Fruit fly (Drosophila melanogaster) whole organism, embryonic: ENCODE measurements around the gene 7B2.

Experiments
- Antp ChIP-seq: fragments of 200-800 bp; sonication (Bioruptor generic); optimal IDR thresholded peaks from 3 replicates; lab custom pipeline; 2016; ENCODE audit warnings: missing biosample characterization, missing genetic modification characterization
- Asciz ChIP-seq: fragments of 200-800 bp; sonication (Bioruptor generic); optimal IDR thresholded peaks from 2 replicates; lab custom pipeline; 2017; ENCODE audit warnings: missing biosample characterization, mild to moderate bottlenecking, missing genetic modification characterization, missing genetic modification reagents
- CG11093 ChIP-seq: fragments of 200-800 bp; sonication (Bioruptor generic); IDR thresholded peaks from 3 replicates; pipeline ENCODE4 v1.3.6; 2022; ENCODE audit warnings: missing biosample characterization, missing genetic modification characterization
- CG11723 ChIP-seq: fragments of 200-800 bp; sonication (Bioruptor generic); optimal IDR thresholded peaks from 2 replicates; lab custom pipeline; 2017; ENCODE audit warnings: missing biosample characterization, mild to moderate bottlenecking, missing genetic modification characterization
- CG12236 ChIP-seq: fragments of 200-800 bp; sonication (Bioruptor generic); optimal IDR thresholded peaks from 2 replicates; lab custom pipeline; 2016; ENCODE audit warnings: missing biosample characterization, missing genetic modification characterization
- CG14710 ChIP-seq: fragments of 200-800 bp; sonication (Bioruptor generic); optimal IDR thresholded peaks from 3 replicates; lab custom pipeline; 2019; ENCODE audit warnings: missing biosample characterization, mild to moderate bottlenecking, missing genetic modification characterization, moderate library complexity
- CG1529 ChIP-seq: fragments of 200-800 bp; sonication (Bioruptor generic); optimal IDR thresholded peaks from 3 replicates; lab custom pipeline; 2018; ENCODE audit warnings: missing biosample characterization, missing genetic modification characterization
- CG1602 ChIP-seq: fragments of 200-800 bp; sonication (Bioruptor generic); optimal IDR thresholded peaks from 3 replicates; lab custom pipeline; 2016; ENCODE audit warnings: missing biosample characterization, missing genetic modification characterization
- CG17361 ChIP-seq: fragments of 200-800 bp; sonication (Bioruptor generic); IDR thresholded peaks from 3 replicates; pipeline ENCODE4 v1.3.6; 2022; ENCODE audit warnings: missing biosample characterization, missing genetic modification characterization
- CG17802 ChIP-seq: fragments of 200-800 bp; sonication (Bioruptor generic); optimal IDR thresholded peaks from 2 replicates; lab custom pipeline; 2018; ENCODE audit warnings: missing biosample characterization, mild to moderate bottlenecking, missing genetic modification characterization, moderate library complexity
- CG18599 ChIP-seq: fragments of 200-800 bp; sonication (Bioruptor generic); optimal IDR thresholded peaks from 3 replicates; lab custom pipeline; 2017; ENCODE audit warnings: missing biosample characterization, missing genetic modification characterization, mild to moderate bottlenecking, moderate library complexity, missing genetic modification reagents
- CG30431 ChIP-seq: fragments of 200-800 bp; sonication (Bioruptor generic); optimal IDR thresholded peaks from 2 replicates; lab custom pipeline; 2017; ENCODE audit warnings: missing biosample characterization, missing genetic modification characterization
- CG42726 ChIP-seq: fragments of 200-800 bp; sonication (Bioruptor generic); IDR thresholded peaks from 2 replicates; pipeline ENCODE4 v1.3.6; 2022; ENCODE audit warnings: missing biosample characterization, missing genetic modification characterization; ENCODE audit not compliant: partially characterized antibody
- CG4424 ChIP-seq: fragments of 200-800 bp; sonication (Bioruptor generic); optimal IDR thresholded peaks from 3 replicates; lab custom pipeline; 2016; ENCODE audit warnings: missing biosample characterization, missing genetic modification characterization
- CG5953 ChIP-seq: fragments of 200-800 bp; sonication (Bioruptor generic); IDR thresholded peaks from 2 replicates; pipeline ENCODE4 v1.3.6; 2022; ENCODE audit warnings: missing biosample characterization, missing genetic modification characterization
- CG6791 ChIP-seq: fragments of 200-800 bp; sonication (Bioruptor generic); IDR thresholded peaks from 3 replicates; pipeline ENCODE4 v1.3.6; 2022; ENCODE audit warnings: missing biosample characterization, missing genetic modification characterization; ENCODE audit not compliant: partially characterized antibody
- CG8359 ChIP-seq: fragments of 200-800 bp; sonication (Bioruptor generic); optimal IDR thresholded peaks from 2 replicates; lab custom pipeline; 2017; ENCODE audit warnings: missing biosample characterization, mild to moderate bottlenecking, missing genetic modification characterization, borderline replicate concordance
- CG9876 ChIP-seq: fragments of 200-800 bp; sonication (Bioruptor generic); optimal IDR thresholded peaks from 2 replicates; lab custom pipeline; 2016; ENCODE audit warnings: missing biosample characterization, missing genetic modification characterization
- Dip2 ChIP-seq: fragments of 200-800 bp; sonication (Bioruptor generic); IDR thresholded peaks from 2 replicates; pipeline ENCODE4 v1.3.6; 2022; ENCODE audit warnings: missing biosample characterization, missing genetic modification characterization
- Doc2 ChIP-seq: fragments of 200-800 bp; sonication (Bioruptor generic); IDR thresholded peaks from 2 replicates; pipeline ENCODE4 v1.3.6; 2022; ENCODE audit warnings: missing biosample characterization, missing genetic modification characterization
- E2f1 ChIP-seq: fragments of 200-800 bp; sonication (Bioruptor generic); IDR thresholded peaks from 2 replicates; pipeline ENCODE4 v1.3.6; 2022; ENCODE audit warnings: missing biosample characterization, missing genetic modification characterization
- H2.0 ChIP-seq: fragments of 200-800 bp; sonication (Bioruptor generic); IDR thresholded peaks from 2 replicates; pipeline ENCODE4 v1.3.6; 2022; ENCODE audit warnings: missing biosample characterization, missing genetic modification characterization
- Hsf ChIP-seq: fragments of 200-800 bp; sonication (Bioruptor generic); optimal IDR thresholded peaks from 3 replicates; lab custom pipeline; 2016; ENCODE audit warnings: missing biosample characterization, missing genetic modification characterization
- Kr ChIP-seq: fragments of 200-800 bp; sonication (Bioruptor generic); optimal IDR thresholded peaks from 2 replicates; lab custom pipeline; 2017; ENCODE audit warnings: missing biosample characterization, mild to moderate bottlenecking, missing genetic modification characterization
- Lhr ChIP-seq: fragments of 200-800 bp; sonication (Bioruptor generic); optimal IDR thresholded peaks from 3 replicates; lab custom pipeline; 2017; ENCODE audit warnings: mild to moderate bottlenecking, missing biosample characterization, missing genetic modification reagents, missing genetic modification characterization
- MESR4 ChIP-seq: fragments of 200-800 bp; sonication (Bioruptor generic); optimal IDR thresholded peaks from 2 replicates; lab custom pipeline; 2018; ENCODE audit warnings: missing biosample characterization, mild to moderate bottlenecking, missing genetic modification characterization, moderate library complexity
- NC2β ChIP-seq: fragments of 200-800 bp; sonication (Bioruptor generic); optimal IDR thresholded peaks from 2 replicates; lab custom pipeline; 2016; ENCODE audit warnings: missing biosample characterization, missing genetic modification characterization
- Nf-YC ChIP-seq: fragments of 200-800 bp; optimal IDR thresholded peaks from 3 replicates; lab custom pipeline; 2019; ENCODE audit warnings: missing biosample characterization, mild to moderate bottlenecking, missing genetic modification characterization, moderate library complexity
- Poxn ChIP-seq: fragments of 200-800 bp; sonication (Bioruptor generic); IDR thresholded peaks from 2 replicates; pipeline ENCODE4 v1.3.6; 2022; ENCODE audit warnings: missing biosample characterization, missing genetic modification characterization
- Six4 ChIP-seq: fragments of 200-800 bp; sonication (Bioruptor generic); optimal IDR thresholded peaks from 2 replicates; lab custom pipeline; 2016; ENCODE audit warnings: missing biosample characterization, missing genetic modification characterization
- Spps ChIP-seq: fragments of 200-800 bp; sonication (Bioruptor generic); optimal IDR thresholded peaks from 2 replicates; lab custom pipeline; 2018; ENCODE audit warnings: missing biosample characterization, mild to moderate bottlenecking, missing genetic modification characterization
- bowl ChIP-seq: fragments of 200-800 bp; sonication (Bioruptor generic); IDR thresholded peaks from 2 replicates; pipeline ENCODE4 v1.3.6; 2022; ENCODE audit warnings: missing biosample characterization, missing genetic modification characterization
- cg ChIP-seq: fragments of 200-800 bp; sonication (Bioruptor generic); optimal IDR thresholded peaks from 3 replicates; lab custom pipeline; 2019; ENCODE audit warnings: missing biosample characterization, mild to moderate bottlenecking, missing genetic modification characterization, moderate library complexity
- crc ChIP-seq: fragments of 200-800 bp; sonication (Bioruptor generic); optimal IDR thresholded peaks from 2 replicates; lab custom pipeline; 2016; ENCODE audit warnings: missing biosample characterization, missing genetic modification characterization
- emc ChIP-seq: fragments of 200-800 bp; sonication (Bioruptor generic); optimal IDR thresholded peaks from 2 replicates; lab custom pipeline; 2016; ENCODE audit warnings: missing biosample characterization, missing genetic modification characterization
- en ChIP-seq: fragments of 200-800 bp; sonication (Bioruptor generic); optimal IDR thresholded peaks from 2 replicates; lab custom pipeline; 2016; ENCODE audit warnings: missing biosample characterization, missing genetic modification characterization
- exex ChIP-seq: fragments of 200-800 bp; sonication (Bioruptor generic); optimal IDR thresholded peaks from 4 replicates; lab custom pipeline; 2018; ENCODE audit warnings: missing biosample characterization, mild to moderate bottlenecking, missing genetic modification characterization, moderate library complexity
- fd102C ChIP-seq: fragments of 200-800 bp; sonication (Bioruptor generic); optimal IDR thresholded peaks from 2 replicates; lab custom pipeline; 2018; ENCODE audit warnings: missing biosample characterization, mild to moderate bottlenecking, missing genetic modification characterization, moderate library complexity
- gcm ChIP-seq: fragments of 200-800 bp; sonication (Bioruptor generic); optimal IDR thresholded peaks from 2 replicates; lab custom pipeline; 2019; ENCODE audit warnings: missing biosample characterization, mild to moderate bottlenecking, missing genetic modification characterization, moderate library complexity
- gsb-n ChIP-seq: fragments of 200-800 bp; sonication (Bioruptor generic); optimal IDR thresholded peaks from 3 replicates; lab custom pipeline; 2018; ENCODE audit warnings: missing biosample characterization, mild to moderate bottlenecking, missing genetic modification characterization
- hth ChIP-seq: fragments of >200 bp; optimal IDR thresholded peaks from 2 replicates; lab custom pipeline; 2017; ENCODE audit warnings: inconsistent platforms
- knrl ChIP-seq: fragments of 200-800 bp; sonication (Bioruptor generic); IDR thresholded peaks from 3 replicates; pipeline ENCODE4 v1.3.6; 2022; ENCODE audit warnings: missing biosample characterization, missing genetic modification characterization; ENCODE audit not compliant: partially characterized antibody
- oc ChIP-seq: fragments of 200-800 bp; sonication (Bioruptor generic); optimal IDR thresholded peaks from 2 replicates; lab custom pipeline; 2018; ENCODE audit warnings: missing biosample characterization, mild to moderate bottlenecking, missing genetic modification characterization, moderate library complexity
- odd ChIP-seq: fragments of 200-800 bp; sonication (Bioruptor generic); optimal IDR thresholded peaks from 2 replicates; lab custom pipeline; 2017; ENCODE audit warnings: missing biosample characterization, mild to moderate bottlenecking, missing genetic modification characterization
- phol ChIP-seq: fragments of 200-800 bp; sonication (Bioruptor generic); optimal IDR thresholded peaks from 3 replicates; lab custom pipeline; 2018; ENCODE audit warnings: missing biosample characterization, mild to moderate bottlenecking, missing genetic modification characterization, moderate library complexity
- psq ChIP-seq: fragments of 200-800 bp; sonication (Bioruptor generic); optimal IDR thresholded peaks from 2 replicates; lab custom pipeline; 2017; ENCODE audit warnings: missing biosample characterization, missing genetic modification characterization
- sd ChIP-seq: fragments of 200-800 bp; sonication (Bioruptor generic); optimal IDR thresholded peaks from 3 replicates; lab custom pipeline; 2018; ENCODE audit warnings: missing biosample characterization, mild to moderate bottlenecking, missing genetic modification characterization, moderate library complexity
- sima ChIP-seq: fragments of 200-800 bp; sonication (Bioruptor generic); optimal IDR thresholded peaks from 2 replicates; lab custom pipeline; 2016; ENCODE audit warnings: missing biosample characterization, missing genetic modification characterization
- ssp ChIP-seq: fragments of 200-800 bp; sonication (Bioruptor generic); IDR thresholded peaks from 2 replicates; pipeline ENCODE4 v1.3.6; 2022; ENCODE audit warnings: missing biosample characterization, missing genetic modification characterization
- tll ChIP-seq, 2 experiments: fragments of 200-800 bp in 1 of 2; fragments of >200 bp in 1 of 2; sonication (Bioruptor generic) in 1 of 2; optimal IDR thresholded peaks; 2 replicates each; lab custom pipeline; 2017 to 2019; ENCODE audit warnings: missing biosample characterization in 2 of 2, missing genetic modification characterization in 2 of 2, mild to moderate bottlenecking in 1 of 2, moderate library complexity in 1 of 2

Gene 7B2

DNA sequence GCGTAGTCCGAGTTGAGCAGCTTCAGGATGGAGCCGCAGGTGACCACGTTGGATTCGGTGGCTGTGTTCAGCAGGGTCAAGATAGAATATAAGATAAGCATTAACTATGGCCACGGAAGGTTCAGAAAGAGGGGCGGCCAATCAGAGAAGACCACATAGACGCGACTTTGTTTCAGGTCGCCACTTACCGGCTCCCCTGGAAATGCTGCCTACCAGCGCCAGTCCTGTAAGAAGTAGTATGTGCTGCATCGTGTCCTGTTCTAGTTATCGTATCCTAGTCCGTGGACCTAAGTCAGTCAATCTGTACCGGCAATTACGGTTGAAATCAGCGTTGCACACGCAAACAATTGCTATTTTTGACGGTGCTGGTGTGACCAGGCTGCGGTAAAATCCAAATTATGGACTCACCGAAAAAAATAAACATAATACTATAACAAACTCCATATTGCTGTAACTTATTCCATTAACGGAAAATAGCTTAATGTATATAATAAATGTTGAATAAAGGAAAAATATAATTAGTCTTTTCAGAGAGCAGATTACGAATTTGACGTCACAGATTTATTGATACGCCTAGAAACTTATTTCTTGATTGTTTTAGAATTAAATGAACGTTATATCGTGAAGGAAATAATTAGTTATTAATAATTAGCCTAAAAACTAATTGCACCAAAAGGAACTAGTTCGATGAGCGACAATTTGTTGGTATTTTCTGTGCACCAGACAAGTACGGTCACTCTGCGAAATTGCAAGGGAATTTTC lies 22.0 kb upstream of the 7B2 start, which contains the start of the genes CG11999 and CG1161 (continued):
- no peak for TF ChIP-seq Antp (GFP tag; lab: Kevin White, UChicago)
- no peak for TF ChIP-seq sima (GFP tag; lab: Kevin White, UChicago)
- no peak for TF ChIP-seq cg (GFP tag; lab: Kevin White, UChicago)
- no peak for TF ChIP-seq crc (GFP tag; lab: Kevin White, UChicago)
- TF ChIP-seq MESR4 = peak; percentile 66
- TF ChIP-seq Dip2 (GFP tag; lab: Robert Waterston, UW) = no peak
- no peak for TF ChIP-seq CG1529
- no peak for TF ChIP-seq NC2β (GFP tag; lab: Kevin White, UChicago)
- no peak for TF ChIP-seq sd (tag; lab: Kevin White, UChicago)
- TF ChIP-seq phol = peak; percentile 63
- TF ChIP-seq exex = peak; percentile 17
- no peak for TF ChIP-seq Kr (GFP tag; lab: Kevin White, UChicago)
- TF ChIP-seq gsb-n (tag; lab: Kevin White, UChicago) = no peak
- TF ChIP-seq CG12236 (GFP tag; lab: Kevin White, UChicago) = no peak
- TF ChIP-seq Hsf (GFP tag; lab: Kevin White, UChicago) = peak; percentile 41
- 0 out of 3 replicates have a peak, but pooled peaks have one; percentile 22 for TF ChIP-seq CG6791
- TF ChIP-seq Poxn (GFP tag; lab: Robert Waterston, UW) = no peak
- TF ChIP-seq emc = no peak
- TF ChIP-seq H2.0 (GFP tag; lab: Robert Waterston, UW) = no peak
- no peak for TF ChIP-seq CG42726 (GFP tag; lab: Robert Waterston, UW)
- TF ChIP-seq ssp = no peak
- TF ChIP-seq CG5953 (GFP tag; lab: Robert Waterston, UW) = no peak
- peak; percentile 60; the same call in 2 of the 3 replicates for TF ChIP-seq CG17361
- TF ChIP-seq CG30431 (GFP tag; lab: Kevin White, UChicago) = no peak
- TF ChIP-seq Six4 = no peak
- TF ChIP-seq CG18599 (GFP tag; lab: Kevin White, UChicago) = no peak
- TF ChIP-seq Asciz = no peak
- no peak for TF ChIP-seq odd (GFP tag; lab: Kevin White, UChicago)
- peak; percentile 64 for TF ChIP-seq CG14710 (tag; lab: Kevin White, UChicago)
- no peak for TF ChIP-seq CG11723
- TF ChIP-seq CG11093 (GFP tag; lab: Robert Waterston, UW) = no peak
- TF ChIP-seq E2f1 (GFP tag; lab: Robert Waterston, UW) = no peak
- peak; percentile 60 for TF ChIP-seq Lhr (GFP tag; lab: Kevin White, UChicago)
- TF ChIP-seq tll (GFP tag; optimal IDR thresholded peaks at IDR 0.05; lab: Kevin White, UChicago) = no peak
- no peak for TF ChIP-seq Doc2 (GFP tag; lab: Robert Waterston, UW)
- TF ChIP-seq psq = no peak
- no peak for TF ChIP-seq CG9876 (GFP tag; lab: Kevin White, UChicago)
- peak; percentile 22 for TF ChIP-seq CG4424 (GFP tag; lab: Kevin White, UChicago)
- peak; percentile 94 for TF ChIP-seq Nf-YC (tag; lab: Kevin White, UChicago)
- TF ChIP-seq en (GFP tag; lab: Kevin White, UChicago) = no peak
- no peak for TF ChIP-seq gcm (GFP tag; lab: Kevin White, UChicago)
- no peak for TF ChIP-seq Spps
- no peak for TF ChIP-seq bowl (GFP tag; lab: Robert Waterston, UW)
- TF ChIP-seq hth (lab: Kevin White, UChicago) = no peak
- TF ChIP-seq CG1602 (GFP tag; lab: Kevin White, UChicago) = no peak
- TF ChIP-seq oc (tag; lab: Kevin White, UChicago) = no peak
- peak; percentile 40; the same call in 1 of the 3 replicates for TF ChIP-seq knrl (GFP tag; lab: Robert Waterston, UW)
- TF ChIP-seq CG17802 (tag; lab: Kevin White, UChicago) = no peak
- no peak for TF ChIP-seq fd102C (GFP tag; lab: Kevin White, UChicago)
- TF ChIP-seq CG8359 (GFP tag; lab: Kevin White, UChicago) = no peak
